Worm (Caenorhabditis elegans) whole organism, late embryonic: Measurements from ENCODE around the gene fbxa-2.

Experiments used
- C08G9.2 ChIP-seq: sonication (generic microtip); optimal IDR thresholded peaks from 2 replicates; lab custom pipeline; 2016; ENCODE audit warnings: mild to moderate bottlenecking, missing genetic modification characterization, moderate library complexity, missing compliant biosample characterization
- C38D4.7 ChIP-seq: fragments of 200-800 bp; sonication (Bioruptor generic); optimal IDR thresholded peaks from 2 replicates; lab custom pipeline; 2018; ENCODE audit warnings: mild to moderate bottlenecking, missing genetic modification characterization, moderate library complexity, missing compliant biosample characterization
- F13H6.1 ChIP-seq: sonication (generic microtip); optimal IDR thresholded peaks from 2 replicates; lab custom pipeline; 2016; ENCODE audit warnings: missing genetic modification characterization, missing compliant biosample characterization
- K09A11.1 ChIP-seq: sonication (generic microtip); optimal IDR thresholded peaks from 2 replicates; lab custom pipeline; 2017; ENCODE audit warnings: antibody characterized with exemption, mild to moderate bottlenecking, missing genetic modification characterization, missing compliant biosample characterization; ENCODE audit not compliant: insufficient read depth
- ahr-1 ChIP-seq: sonication (generic microtip); optimal IDR thresholded peaks from 2 replicates; lab custom pipeline; 2016; ENCODE audit warnings: missing genetic modification characterization, missing compliant biosample characterization
- ama-1 ChIP-seq: fragments of 150-350 bp; optimal IDR thresholded peaks from 2 replicates; lab custom pipeline; 2014
- ceh-19 ChIP-seq: fragments of 200-800 bp; sonication (Bioruptor generic); optimal IDR thresholded peaks from 2 replicates; lab custom pipeline; 2018; ENCODE audit warnings: mild to moderate bottlenecking, missing genetic modification characterization, missing compliant biosample characterization
- ceh-2 ChIP-seq: sonication (generic microtip); optimal IDR thresholded peaks from 2 replicates; lab custom pipeline; 2016; ENCODE audit warnings: missing genotype, missing genetic modification characterization, missing compliant biosample characterization
- ceh-31 ChIP-seq: sonication (generic microtip); optimal IDR thresholded peaks from 2 replicates; lab custom pipeline; 2016; ENCODE audit warnings: missing genetic modification characterization, missing compliant biosample characterization
- ceh-45 ChIP-seq: fragments of 200-800 bp; sonication (Bioruptor generic); IDR thresholded peaks from 2 replicates; pipeline ENCODE4 v1.3.6; 2022; ENCODE audit warnings: missing genetic modification reagents, missing genetic modification characterization, missing compliant biosample characterization
- ceh-9 ChIP-seq: sonication (generic microtip); optimal IDR thresholded peaks from 2 replicates; lab custom pipeline; 2016; ENCODE audit warnings: mild to moderate bottlenecking, missing genetic modification characterization, inconsistent platforms, missing compliant biosample characterization
- dmd-4 ChIP-seq: sonication (generic microtip); optimal IDR thresholded peaks from 2 replicates; lab custom pipeline; 2016; ENCODE audit warnings: borderline replicate concordance, missing genetic modification characterization, missing compliant biosample characterization
- dve-1 ChIP-seq: sonication (generic microtip); optimal IDR thresholded peaks from 2 replicates; lab custom pipeline; 2017; ENCODE audit warnings: antibody characterized with exemption, mild to moderate bottlenecking, missing genetic modification characterization, missing compliant biosample characterization
- elt-2 ChIP-seq: sonication (generic microtip); optimal IDR thresholded peaks from 2 replicates; lab custom pipeline; 2016; ENCODE audit warnings: missing genetic modification reagents, missing genetic modification characterization, missing compliant biosample characterization
- elt-4 ChIP-seq: sonication (generic microtip); optimal IDR thresholded peaks from 2 replicates; lab custom pipeline; 2016; ENCODE audit warnings: missing genetic modification characterization, missing compliant biosample characterization
- ets-4 ChIP-seq: sonication (generic microtip); optimal IDR thresholded peaks from 2 replicates; lab custom pipeline; 2016; ENCODE audit warnings: missing genetic modification characterization, missing compliant biosample characterization
- eyg-1 ChIP-seq: sonication (generic microtip); optimal IDR thresholded peaks from 2 replicates; lab custom pipeline; 2016; ENCODE audit warnings: missing genotype, missing genetic modification characterization, missing compliant biosample characterization
- fax-1 ChIP-seq: sonication (generic microtip); optimal IDR thresholded peaks from 2 replicates; lab custom pipeline; 2016; ENCODE audit warnings: missing genotype, missing genetic modification characterization, missing compliant biosample characterization
- fkh-10 ChIP-seq: fragments of 150-350 bp; optimal IDR thresholded peaks from 2 replicates; lab custom pipeline; 2014; ENCODE audit warnings: missing biosample characterization, missing genetic modification reagents, missing genetic modification characterization
- gmeb-2 ChIP-seq: sonication (generic microtip); optimal IDR thresholded peaks from 2 replicates; lab custom pipeline; 2016; ENCODE audit warnings: missing genetic modification characterization, inconsistent platforms, missing compliant biosample characterization
- hlh-15 ChIP-seq: sonication (generic microtip); optimal IDR thresholded peaks from 2 replicates; lab custom pipeline; 2016; ENCODE audit warnings: missing genetic modification characterization, missing compliant biosample characterization
- hlh-30 ChIP-seq: sonication (generic microtip); optimal IDR thresholded peaks from 2 replicates; lab custom pipeline; 2017; ENCODE audit warnings: antibody characterized with exemption, missing genetic modification characterization, missing compliant biosample characterization; ENCODE audit not compliant: insufficient read depth
- hlh-6 ChIP-seq: sonication (generic microtip); optimal IDR thresholded peaks from 2 replicates; lab custom pipeline; 2016; ENCODE audit warnings: missing genotype, missing genetic modification characterization, missing compliant biosample characterization
- hlh-8 ChIP-seq: sonication (generic microtip); optimal IDR thresholded peaks from 2 replicates; lab custom pipeline; 2016; ENCODE audit warnings: missing genotype, missing genetic modification characterization, missing compliant biosample characterization
- lin-11 ChIP-seq: fragments of 200-800 bp; sonication (Bioruptor generic); optimal IDR thresholded peaks from 2 replicates; lab custom pipeline; 2018; ENCODE audit warnings: mild to moderate bottlenecking, missing genetic modification characterization, missing compliant biosample characterization
- madf-2 ChIP-seq: sonication (generic microtip); optimal IDR thresholded peaks from 2 replicates; lab custom pipeline; 2017; ENCODE audit warnings: missing genetic modification characterization, missing compliant biosample characterization
- nhr-232 ChIP-seq: sonication (generic microtip); optimal IDR thresholded peaks from 2 replicates; lab custom pipeline; 2016; ENCODE audit warnings: missing genetic modification characterization, missing compliant biosample characterization
- pag-3 ChIP-seq: sonication (generic microtip); optimal IDR thresholded peaks from 2 replicates; lab custom pipeline; 2016; ENCODE audit warnings: missing compliant biosample characterization, missing genetic modification characterization, borderline replicate concordance
- pax-1 ChIP-seq: fragments of 150-350 bp; optimal IDR thresholded peaks from 2 replicates; lab custom pipeline; 2014; ENCODE audit warnings: missing biosample characterization, missing genetic modification characterization
- pqm-1 ChIP-seq: sonication (generic microtip); optimal IDR thresholded peaks from 2 replicates; lab custom pipeline; 2016; ENCODE audit warnings: missing genetic modification characterization, missing compliant biosample characterization
- pros-1 ChIP-seq: fragments of 150-350 bp; optimal IDR thresholded peaks from 2 replicates; lab custom pipeline; 2014; ENCODE audit warnings: missing biosample characterization, missing genetic modification reagents, missing genetic modification characterization
- ref-2 ChIP-seq: sonication (generic microtip); optimal IDR thresholded peaks from 2 replicates; lab custom pipeline; 2016; ENCODE audit warnings: missing genetic modification characterization, missing compliant biosample characterization
- rnt-1 ChIP-seq: sonication (generic microtip); optimal IDR thresholded peaks from 2 replicates; lab custom pipeline; 2016; ENCODE audit warnings: missing genetic modification characterization, missing compliant biosample characterization
- sdc-2 ChIP-seq: sonication (generic microtip); optimal IDR thresholded peaks from 2 replicates; lab custom pipeline; 2016; ENCODE audit warnings: missing genotype, missing genetic modification characterization, missing compliant biosample characterization
- sox-2 ChIP-seq: fragments of 200-800 bp; sonication (Bioruptor generic); IDR thresholded peaks from 2 replicates; pipeline ENCODE4 v1.3.6; 2022; ENCODE audit warnings: missing genetic modification reagents, missing genetic modification characterization, missing compliant biosample characterization
- sox-4 ChIP-seq: sonication (generic microtip); optimal IDR thresholded peaks from 2 replicates; lab custom pipeline; 2017; ENCODE audit warnings: mild to moderate bottlenecking, missing genetic modification characterization, inconsistent platforms, missing compliant biosample characterization
- tbx-7 ChIP-seq: sonication (generic microtip); optimal IDR thresholded peaks from 2 replicates; lab custom pipeline; 2016; ENCODE audit warnings: missing genotype, missing genetic modification characterization, missing compliant biosample characterization
- ttx-3 ChIP-seq: sonication (generic microtip); optimal IDR thresholded peaks from 2 replicates; lab custom pipeline; 2016; ENCODE audit warnings: missing genetic modification reagents, missing genetic modification characterization, missing compliant biosample characterization
- unc-55 ChIP-seq: sonication (generic microtip); optimal IDR thresholded peaks from 2 replicates; lab custom pipeline; 2017; ENCODE audit warnings: missing biosample characterization, missing genetic modification reagents, missing genetic modification characterization
- zip-5 ChIP-seq: sonication (generic microtip); optimal IDR thresholded peaks from 2 replicates; lab custom pipeline; 2016; ENCODE audit warnings: missing genetic modification characterization, missing compliant biosample characterization

fbxa-2 gene

ce11 chrV:16235647-16236046, 33.8 kb downstream of the fbxa-2 start, which contains the start of gene srh-98:
TSS of gene srh-98 (minus strand) at chrV:16235747.
- no peak for TF ChIP-seq C38D4.7 (GFP tag; lab: Kevin White, UChicago)
- no peak for TF ChIP-seq ama-1 (lab: Kevin White, UChicago)
- no peak for TF ChIP-seq ceh-31 (tag; lab: Kevin White, UChicago)
- TF ChIP-seq pag-3 (tag; lab: Kevin White, UChicago) = no peak

- TF ChIP-seq F13H6.1 = no peak
- no peak for TF ChIP-seq pag-3 (tag; lab: Kevin White, UChicago)
- no peak for TF ChIP-seq pqm-1 (tag; lab: Kevin White, UChicago)
- no peak for TF ChIP-seq hlh-15 (tag; lab: Kevin White, UChicago)
- no peak for TF ChIP-seq tbx-7 (tag; lab: Kevin White, UChicago)
- TF ChIP-seq ceh-2 = no peak
- no peak for TF ChIP-seq unc-55 (GFP tag; lab: Kevin White, UChicago)
- TF ChIP-seq ahr-1 = no peak
- no peak for TF ChIP-seq hlh-30 (tag; lab: Kevin White, UChicago)
- no peak for TF ChIP-seq sdc-2 (tag; lab: Kevin White, UChicago)
- TF ChIP-seq ttx-3 (tag; lab: Kevin White, UChicago) = no peak
- TF ChIP-seq ceh-19 (GFP tag; lab: Kevin White, UChicago) = no peak
- TF ChIP-seq sox-4 = no peak
- no peak for TF ChIP-seq C38D4.7 (GFP tag; lab: Kevin White, UChicago)
- TF ChIP-seq gmeb-2 (tag; lab: Kevin White, UChicago) = no peak
- no peak for TF ChIP-seq fax-1 (tag; lab: Kevin White, UChicago)
- TF ChIP-seq K09A11.1 (tag; lab: Kevin White, UChicago) = no peak
Observed at ce11 chrV:16235135-16235534, 34.3 kb downstream of the fbxa-2 start, which contains the start of gene F21H7.3. TSS of gene F21H7.3 (minus strand) at chrV:16235235.

- TF ChIP-seq sox-2 (GFP tag; lab: Robert Waterston, UW) (no peak), pros-1 (tag; lab: Kevin White, UChicago) (no peak), rnt-1 (no peak), ref-2 (tag; lab: Kevin White, UChicago) (no peak), fkh-10 (GFP tag; lab: Kevin White, UChicago) (no peak), C08G9.2 (no peak), hlh-6 (no peak), madf-2 (no peak), elt-4 (tag; lab: Kevin White, UChicago) (no peak), dve-1 (tag; lab: Kevin White, UChicago) (no peak), zip-5 (tag; lab: Kevin White, UChicago) (no peak), pax-1 (tag; lab: Kevin White, UChicago) (no peak), ceh-9 (tag; lab: Kevin White, UChicago) (no peak), ceh-45 (GFP tag; lab: Robert Waterston, UW) (no peak), nhr-232 (no peak), hlh-8 (tag; lab: Kevin White, UChicago) (no peak)
Observed at ce11 chrV:16233624-16234023, 35.8 kb downstream of the fbxa-2 start, which contains the start of gene clec-233. TSS of gene clec-233 (plus strand) at chrV:16233924.

ce11 chrV:16232180-16232579, 37.3 kb downstream of the fbxa-2 start, which contains the start of gene gst-22:
TSS of gene gst-22 (minus strand) at chrV:16232282.
- no peak for TF ChIP-seq sox-4
- no peak for TF ChIP-seq ets-4
- TF ChIP-seq elt-2 = peak; percentile 86
- no peak for TF ChIP-seq ref-2 (tag; lab: Kevin White, UChicago)
- TF ChIP-seq lin-11 (tag; lab: Kevin White, UChicago) = no peak
- no peak for TF ChIP-seq dmd-4
- no peak for TF ChIP-seq ceh-31 (tag; lab: Kevin White, UChicago)
- TF ChIP-seq eyg-1 (tag; lab: Kevin White, UChicago) = no peak
